Worm (Caenorhabditis elegans) whole organism, mixed stage, embryonic: Measurements from ENCODE around the gene srbc-68.

Experiments
- M03D4.4 ChIP-seq: sonication (generic microtip); optimal IDR thresholded peaks from 2 replicates; lab custom pipeline; 2017; ENCODE audit warnings: mild to moderate bottlenecking, missing genetic modification characterization, missing compliant biosample characterization
- flh-1 ChIP-seq: fragments of 200-800 bp; sonication (Bioruptor generic); optimal IDR thresholded peaks from 2 replicates; lab custom pipeline; 2018; ENCODE audit warnings: mild to moderate bottlenecking, missing genetic modification characterization, moderate library complexity, missing compliant biosample characterization
- lin-13 ChIP-seq: fragments of 150-350 bp; optimal IDR thresholded peaks from 2 replicates; lab custom pipeline; 2014; ENCODE audit warnings: missing biosample characterization, missing genetic modification characterization
- nhr-237 ChIP-seq: fragments of 150-350 bp; optimal IDR thresholded peaks from 2 replicates; lab custom pipeline; 2014; ENCODE audit warnings: missing biosample characterization, missing genetic modification characterization
- nhr-76 ChIP-seq: sonication (generic microtip); optimal IDR thresholded peaks from 2 replicates; lab custom pipeline; 2017; ENCODE audit warnings: missing biosample characterization, missing genetic modification characterization
- sem-2 ChIP-seq: fragments of 200-800 bp; sonication (Bioruptor generic); optimal IDR thresholded peaks from 2 replicates; lab custom pipeline; 2018; ENCODE audit warnings: mild to moderate bottlenecking, missing genetic modification characterization, missing compliant biosample characterization
- unc-120 ChIP-seq: sonication (generic microtip); optimal IDR thresholded peaks from 2 replicates; lab custom pipeline; 2017; ENCODE audit warnings: missing genetic modification characterization, missing compliant biosample characterization; ENCODE audit not compliant: poor library complexity, severe bottlenecking
- unc-39 ChIP-seq: fragments of 150-350 bp; optimal IDR thresholded peaks from 2 replicates; lab custom pipeline; 2014; ENCODE audit warnings: missing biosample characterization, missing genetic modification characterization
- unc-62 ChIP-seq: fragments of 150-350 bp; optimal IDR thresholded peaks from 2 replicates; lab custom pipeline; 2014; ENCODE audit warnings: missing biosample characterization, missing genetic modification reagents, missing genetic modification characterization

DNA sequence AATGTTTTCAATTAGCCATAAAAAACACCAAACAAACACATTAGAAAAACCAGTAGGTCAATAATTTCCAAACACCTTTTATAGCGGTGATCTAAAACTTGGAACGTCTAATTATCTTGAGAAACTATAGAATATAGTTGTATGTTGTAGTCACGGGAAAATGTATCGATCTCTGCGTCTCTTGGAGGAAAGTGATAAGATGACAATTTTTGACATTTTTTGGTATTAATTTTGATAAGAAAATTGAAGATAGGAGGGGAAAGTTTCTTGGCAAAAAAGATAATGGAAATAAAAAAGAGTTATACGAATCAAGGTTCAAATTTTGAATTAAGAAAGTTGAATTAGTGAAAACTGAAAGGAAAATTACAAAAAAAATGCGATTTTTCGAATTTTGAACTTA lies 40.7 kb downstream of the srbc-68 start:
- TF ChIP-seq unc-62 (no peak), nhr-237 (tag; lab: Kevin White, UChicago) (no peak), lin-13 (tag; lab: Kevin White, UChicago) (no peak), M03D4.4 (no peak), flh-1 (GFP tag; lab: Kevin White, UChicago) (no peak), unc-120 (tag; lab: Kevin White, UChicago) (no peak), nhr-76 (tag; lab: Kevin White, UChicago) (no peak), unc-39 (tag; lab: Kevin White, UChicago) (no peak), sem-2 (GFP tag; lab: Kevin White, UChicago) (no peak)
